Worm (Caenorhabditis elegans) whole organism, L1 larva: ENCODE measurements around the gene F32H5.3.
A peak's percentile ranks its signal among the peaks of the same experiment; 100 is the strongest.

Experiments
- C16A3.4 ChIP-seq: fragments of 150-350 bp; optimal IDR thresholded peaks from 2 replicates; lab custom pipeline; 2014; ENCODE audit warnings: missing biosample characterization, missing genetic modification characterization
- C34B4.2 ChIP-seq: sonication (generic microtip); optimal IDR thresholded peaks from 2 replicates; lab custom pipeline; 2017; ENCODE audit warnings: mild to moderate bottlenecking, missing genetic modification characterization, missing compliant biosample characterization
- F16B12.6 ChIP-seq: fragments of 150-350 bp; optimal IDR thresholded peaks from 2 replicates; lab custom pipeline; 2014; ENCODE audit warnings: missing biosample characterization, missing genetic modification characterization
- alr-1 ChIP-seq: fragments of 200-800 bp; sonication (Bioruptor generic); optimal IDR thresholded peaks from 2 replicates; lab custom pipeline; 2018; ENCODE audit warnings: borderline replicate concordance, mild to moderate bottlenecking, missing genetic modification characterization, missing compliant biosample characterization
- blmp-1 ChIP-seq: fragments of 150-350 bp; optimal IDR thresholded peaks from 2 replicates; lab custom pipeline; 2014; ENCODE audit warnings: missing biosample characterization, missing genetic modification characterization
- ceh-63 ChIP-seq: fragments of 200-800 bp; sonication (Bioruptor generic); optimal IDR thresholded peaks from 2 replicates; lab custom pipeline; 2018; ENCODE audit warnings: mild to moderate bottlenecking, missing genetic modification characterization, missing compliant biosample characterization
- dsc-1 ChIP-seq: sonication (generic microtip); optimal IDR thresholded peaks from 2 replicates; lab custom pipeline; 2016; ENCODE audit warnings: mild to moderate bottlenecking, missing genetic modification characterization, missing compliant biosample characterization
- efl-1 ChIP-seq, 4 experiments: fragments of 150-350 bp; optimal IDR thresholded peaks in 3 of 4; peaks in 1 of 4; 1 replicate in 1 of 4; 2 replicates in 3 of 4; lab custom pipeline; 2014; ENCODE audit warnings: missing biosample characterization in 2 of 4, missing genetic modification characterization in 2 of 4, missing genetic modification reagents in 2 of 4
- efl-3 ChIP-seq: fragments of 200-800 bp; sonication (Bioruptor generic); optimal IDR thresholded peaks from 2 replicates; lab custom pipeline; 2018; ENCODE audit warnings: mild to moderate bottlenecking, missing genetic modification characterization, missing compliant biosample characterization
- egl-13 ChIP-seq: sonication (generic microtip); optimal IDR thresholded peaks from 2 replicates; lab custom pipeline; 2016; ENCODE audit warnings: missing genotype, missing genetic modification reagents, missing genetic modification characterization, missing compliant biosample characterization
- egl-27 ChIP-seq, 2 experiments: fragments of 150-350 bp in 1 of 2; sonication (generic microtip); optimal IDR thresholded peaks; 3 replicates each; lab custom pipeline; 2017 to 2018; ENCODE audit warnings: missing biosample characterization in 2 of 2, missing genetic modification characterization in 2 of 2, missing genetic modification reagents in 2 of 2
- elt-3 ChIP-seq, 6 experiments: fragments of 150-350 bp in 1 of 6; sonication (generic microtip); optimal IDR thresholded peaks; 2 replicates each; lab custom pipeline; 2017 to 2018; ENCODE audit warnings: missing biosample characterization in 6 of 6, missing genetic modification characterization in 6 of 6, inconsistent platforms in 1 of 6
- fkh-4 ChIP-seq: sonication (generic microtip); optimal IDR thresholded peaks from 2 replicates; lab custom pipeline; 2016; ENCODE audit warnings: missing compliant biosample characterization, missing genetic modification characterization, borderline replicate concordance
- hlh-17 ChIP-seq: fragments of 200-800 bp; sonication (Bioruptor generic); optimal IDR thresholded peaks from 2 replicates; lab custom pipeline; 2018; ENCODE audit warnings: missing genetic modification characterization, mild to moderate bottlenecking, missing compliant biosample characterization, moderate library complexity, borderline replicate concordance
- hlh-4 ChIP-seq: sonication (generic microtip); optimal IDR thresholded peaks from 2 replicates; lab custom pipeline; 2016; ENCODE audit warnings: mild to moderate bottlenecking, missing genetic modification characterization, missing compliant biosample characterization
- jun-1 ChIP-seq: fragments of 150-350 bp; optimal IDR thresholded peaks from 2 replicates; lab custom pipeline; 2014; ENCODE audit warnings: missing biosample characterization, missing genetic modification reagents, missing genetic modification characterization
- lin-13 ChIP-seq: fragments of 150-350 bp; optimal IDR thresholded peaks from 2 replicates; lab custom pipeline; 2014; ENCODE audit warnings: missing biosample characterization, missing genetic modification reagents, missing genetic modification characterization
- lin-35 ChIP-seq, 2 experiments: fragments of 150-350 bp; optimal IDR thresholded peaks; 2 replicates each; lab custom pipeline; 2014; ENCODE audit warnings: missing biosample characterization in 2 of 2, missing genetic modification characterization in 2 of 2, missing genetic modification reagents in 2 of 2
- lin-39 ChIP-seq: fragments of 150-350 bp; optimal IDR thresholded peaks from 2 replicates; lab custom pipeline; 2014; ENCODE audit warnings: missing biosample characterization, missing genetic modification reagents, missing genetic modification characterization
- lir-3 ChIP-seq: sonication (generic microtip); optimal IDR thresholded peaks from 2 replicates; lab custom pipeline; 2016; ENCODE audit warnings: mild to moderate bottlenecking, missing genetic modification characterization, moderate library complexity, missing compliant biosample characterization; ENCODE audit not compliant: poor library complexity
- lsy-2 ChIP-seq, 2 experiments: fragments of 150-350 bp; optimal IDR thresholded peaks; 2 replicates each; lab custom pipeline; 2014; ENCODE audit warnings: missing biosample characterization in 2 of 2, missing genetic modification characterization in 2 of 2
- mdl-1 ChIP-seq, 2 experiments: fragments of 150-350 bp; optimal IDR thresholded peaks; 2 replicates each; lab custom pipeline; 2014 to 2017; ENCODE audit warnings: missing biosample characterization in 2 of 2, missing genetic modification characterization in 2 of 2, inconsistent platforms in 1 of 2
- mef-2 ChIP-seq: fragments of 150-350 bp; optimal IDR thresholded peaks from 2 replicates; lab custom pipeline; 2014; ENCODE audit warnings: missing biosample characterization, missing genetic modification characterization
- mep-1 ChIP-seq: fragments of 150-350 bp; optimal IDR thresholded peaks from 2 replicates; lab custom pipeline; 2014; ENCODE audit warnings: missing biosample characterization, missing genetic modification characterization
- nhr-11 ChIP-seq: fragments of 150-350 bp; optimal IDR thresholded peaks from 2 replicates; lab custom pipeline; 2014; ENCODE audit warnings: missing biosample characterization, missing genetic modification characterization
- nhr-19 ChIP-seq: fragments of 200-800 bp; sonication (Bioruptor generic); conservative IDR thresholded peaks from 2 replicates; pipeline ENCODE4 v1.3.6; 2022; ENCODE audit warnings: missing genetic modification characterization, missing compliant biosample characterization
- nhr-20 ChIP-seq: sonication (generic microtip); optimal IDR thresholded peaks from 2 replicates; lab custom pipeline; 2016; ENCODE audit warnings: mild to moderate bottlenecking, missing genetic modification characterization, missing compliant biosample characterization
- nhr-28 ChIP-seq: fragments of 150-350 bp; optimal IDR thresholded peaks from 2 replicates; lab custom pipeline; 2014; ENCODE audit warnings: missing biosample characterization, missing genetic modification characterization
- nhr-47 ChIP-seq: sonication (generic microtip); optimal IDR thresholded peaks from 2 replicates; lab custom pipeline; 2016; ENCODE audit warnings: mild to moderate bottlenecking, missing genetic modification characterization, moderate library complexity, missing compliant biosample characterization
- nhr-71 ChIP-seq: sonication (generic microtip); optimal IDR thresholded peaks from 2 replicates; lab custom pipeline; 2016; ENCODE audit warnings: mild to moderate bottlenecking, missing genetic modification characterization, moderate library complexity, missing compliant biosample characterization
- nhr-84 ChIP-seq: sonication (generic microtip); optimal IDR thresholded peaks from 2 replicates; lab custom pipeline; 2017; ENCODE audit warnings: missing biosample characterization, missing genetic modification characterization
- nhr-85 ChIP-seq: sonication (generic microtip); peaks from one replicate; lab custom pipeline; 2016; ENCODE audit warnings: missing genetic modification characterization, inconsistent platforms, missing compliant biosample characterization
- nhr-90 ChIP-seq: sonication (generic microtip); optimal IDR thresholded peaks from 2 replicates; lab custom pipeline; 2016; ENCODE audit warnings: mild to moderate bottlenecking, missing genetic modification characterization, missing compliant biosample characterization; ENCODE audit not compliant: poor library complexity
- pag-3 ChIP-seq: sonication (generic microtip); optimal IDR thresholded peaks from 2 replicates; lab custom pipeline; 2017; ENCODE audit warnings: missing genetic modification characterization, mild to moderate bottlenecking, missing compliant biosample characterization, antibody characterized with exemption, borderline replicate concordance; ENCODE audit not compliant: insufficient read depth
- rnt-1 ChIP-seq: sonication (generic microtip); optimal IDR thresholded peaks from 2 replicates; lab custom pipeline; 2016; ENCODE audit warnings: mild to moderate bottlenecking, missing genetic modification characterization, moderate library complexity, missing compliant biosample characterization
- snpc-4 ChIP-seq: fragments of 150-350 bp; optimal IDR thresholded peaks from 2 replicates; lab custom pipeline; 2014; ENCODE audit warnings: missing biosample characterization, missing genetic modification characterization
- snu-23 ChIP-seq: sonication (generic microtip); optimal IDR thresholded peaks from 2 replicates; lab custom pipeline; 2016; ENCODE audit warnings: missing genetic modification characterization, missing compliant biosample characterization
- sptf-1 ChIP-seq: fragments of 150-350 bp; optimal IDR thresholded peaks from 2 replicates; lab custom pipeline; 2014; ENCODE audit warnings: missing biosample characterization, missing genetic modification characterization
- sup-37 ChIP-seq: fragments of 200-800 bp; sonication (Bioruptor generic); optimal IDR thresholded peaks from 2 replicates; lab custom pipeline; 2018; ENCODE audit warnings: mild to moderate bottlenecking, missing genetic modification characterization, missing compliant biosample characterization
- swsn-7 ChIP-seq: sonication (generic microtip); optimal IDR thresholded peaks from 2 replicates; lab custom pipeline; 2016; ENCODE audit warnings: missing genetic modification characterization, missing compliant biosample characterization
- unc-130 ChIP-seq: fragments of 150-350 bp; optimal IDR thresholded peaks from 2 replicates; lab custom pipeline; 2017; ENCODE audit warnings: missing biosample characterization, missing genetic modification characterization, inconsistent platforms
- unc-30 ChIP-seq: sonication (generic microtip); optimal IDR thresholded peaks from 2 replicates; lab custom pipeline; 2017; ENCODE audit warnings: missing biosample characterization, missing genetic modification characterization
- unc-62 ChIP-seq: fragments of 150-350 bp; optimal IDR thresholded peaks from 2 replicates; lab custom pipeline; 2014; ENCODE audit warnings: missing biosample characterization, missing genetic modification reagents, missing genetic modification characterization
- unc-86 ChIP-seq: sonication (generic microtip); optimal IDR thresholded peaks from 2 replicates; lab custom pipeline; 2016; ENCODE audit warnings: missing genetic modification characterization, missing compliant biosample characterization
- unc-98 ChIP-seq: fragments of 200-800 bp; sonication (Bioruptor generic); IDR thresholded peaks from 2 replicates; pipeline ENCODE4 v1.3.6; 2022; ENCODE audit warnings: missing genetic modification characterization, missing compliant biosample characterization
- vab-15 ChIP-seq: sonication (generic microtip); optimal IDR thresholded peaks from 2 replicates; lab custom pipeline; 2017; ENCODE audit warnings: missing genotype, mild to moderate bottlenecking, missing genetic modification characterization, missing compliant biosample characterization
- zag-1 ChIP-seq: fragments of 150-350 bp; optimal IDR thresholded peaks from 2 replicates; lab custom pipeline; 2014; ENCODE audit warnings: missing biosample characterization, missing genetic modification characterization

Gene F32H5.3

DNA sequence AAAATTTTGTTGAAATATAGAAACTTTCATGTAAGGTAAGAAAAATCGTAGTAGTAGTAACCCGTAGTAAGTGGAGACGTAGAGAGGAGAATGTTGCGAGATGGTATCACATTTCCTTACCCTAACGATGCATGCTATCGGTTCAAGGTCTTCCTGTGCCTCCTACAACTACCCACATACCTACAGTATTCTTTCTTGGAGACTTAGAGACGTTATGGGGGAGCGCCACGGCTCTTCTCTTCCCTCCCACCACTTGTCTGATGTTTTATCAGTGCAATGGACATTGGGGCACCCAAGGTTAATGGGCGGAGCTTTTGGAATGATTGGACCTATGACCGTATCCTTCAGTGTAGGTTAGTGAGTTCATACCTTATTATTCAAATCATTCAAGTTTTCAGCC, 31.8 kb downstream of the F32H5.3 start:
- TF ChIP-seq snpc-4 (tag; lab: Kevin White, UChicago) (no peak), lin-39 (tag; lab: Kevin White, UChicago) (no peak), nhr-20 (peak; percentile 63), nhr-85 (tag; lab: Kevin White, UChicago) (peak; percentile 94), nhr-90 (tag; lab: Kevin White, UChicago) (peak; percentile 10), lsy-2 (tag; optimal IDR thresholded peaks at IDR 0.05; lab: Kevin White, UChicago) (peak; percentile 0 to 71), mef-2 (no peak), rnt-1 (tag; lab: Kevin White, UChicago) (peak; percentile 30), elt-3 (tag; optimal IDR thresholded peaks at IDR 0.05; lab: Kevin White, UChicago) (peak in 4 of 6 experiments; percentile 11 to 84 (median 43)), snu-23 (peak; percentile 20), efl-1 (optimal IDR thresholded peaks at IDR 0.05; lab: Kevin White, UChicago) (no peak), efl-1 (GFP tag; optimal IDR thresholded peaks at IDR 0.05 in 1 of 2; lab: Kevin White, UChicago) (no peak), egl-27 (tag; optimal IDR thresholded peaks at IDR 0.05; lab: Kevin White, UChicago) (peak in 1 of 2 experiments; percentile 16)
- TF ChIP-seq, all 84 proteins: peak for 8

DNA sequence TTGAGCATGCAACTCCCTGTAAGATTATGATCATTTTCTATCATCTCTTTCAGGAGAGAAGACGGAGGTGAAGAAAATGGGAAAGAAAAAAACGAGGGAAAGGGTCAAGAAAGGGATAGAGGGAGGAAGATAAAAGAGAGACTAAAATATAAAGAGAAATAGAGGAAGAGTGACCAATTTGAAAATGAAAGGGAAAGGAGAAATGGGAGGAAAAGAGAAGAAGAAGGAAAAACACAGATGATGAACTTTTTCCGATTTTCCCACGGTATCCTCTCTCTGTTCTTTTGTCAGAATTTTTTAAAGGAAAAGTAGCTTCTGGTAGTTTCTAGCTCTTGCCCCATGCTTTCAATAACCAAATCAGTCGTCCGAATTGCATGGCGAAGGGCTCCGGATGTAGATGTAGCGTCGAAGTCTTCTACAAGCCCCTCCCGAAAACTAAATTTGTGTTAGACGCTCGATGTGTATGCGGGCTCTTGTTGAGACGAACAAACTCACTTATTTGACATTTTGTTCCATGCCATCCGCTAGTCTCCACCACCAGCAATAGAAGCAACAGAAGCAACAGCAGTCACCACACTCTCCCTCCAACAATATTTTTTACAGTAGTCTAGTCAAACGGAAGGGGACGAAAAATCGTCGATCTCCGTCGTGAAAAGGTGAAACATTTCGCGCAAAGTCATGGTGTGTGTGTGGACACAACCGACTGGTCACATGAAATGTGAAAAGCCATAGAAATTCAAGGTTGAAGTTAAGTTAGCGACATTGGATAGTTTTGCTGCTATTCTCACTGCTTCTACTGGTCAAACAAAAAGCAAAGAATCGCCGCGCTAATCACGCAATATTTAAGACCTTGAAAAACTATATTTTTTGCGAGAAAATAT, 32.5 kb downstream of the F32H5.3 start, which contains the start of gene somi-1:
TSS of gene somi-1 (minus strand) at position 18 of the 881 bp plus-strand sequence.
- 0 out of 2 replicates have a peak, but pooled peaks have one; percentile 2 for TF ChIP-seq nhr-19
- peak; percentile 1 for TF ChIP-seq rnt-1 (tag; lab: Kevin White, UChicago)
- peak in 1 of 2 experiments; percentile 1 for TF ChIP-seq lin-35 (GFP tag; optimal IDR thresholded peaks at IDR 0.05; lab: Kevin White, UChicago)
- TF ChIP-seq sup-37, result no peak
- TF ChIP-seq fkh-4 (tag; lab: Kevin White, UChicago), result no peak
- no peak for TF ChIP-seq mdl-1 (tag; optimal IDR thresholded peaks at IDR 0.05; lab: Kevin White, UChicago)
- TF ChIP-seq alr-1 (tag; lab: Kevin White, UChicago), result no peak
- no peak for TF ChIP-seq nhr-11 (tag; lab: Kevin White, UChicago)
- TF ChIP-seq dsc-1, result no peak
- no peak for TF ChIP-seq efl-1 (optimal IDR thresholded peaks at IDR 0.05; lab: Kevin White, UChicago)
- TF ChIP-seq efl-1 (GFP tag; optimal IDR thresholded peaks at IDR 0.05 in 1 of 2; lab: Kevin White, UChicago), result peak in 1 of 2 experiments; percentile 71
- TF ChIP-seq pag-3, result no peak
- no peak for TF ChIP-seq unc-98 (GFP tag; lab: Robert Waterston, UW)
- TF ChIP-seq hlh-4 (tag; lab: Kevin White, UChicago), result no peak
- peak; percentile 94 for TF ChIP-seq blmp-1 (tag; lab: Kevin White, UChicago)
- TF ChIP-seq nhr-20, result peak; percentile 45
- TF ChIP-seq zag-1, result no peak
- TF ChIP-seq nhr-71 (tag; lab: Kevin White, UChicago), result peak; percentile 38
- TF ChIP-seq ceh-63, result no peak
- TF ChIP-seq efl-3 (GFP tag; lab: Kevin White, UChicago), result no peak
- TF ChIP-seq sptf-1, result no peak
- TF ChIP-seq mep-1 (tag; lab: Kevin White, UChicago), result peak; percentile 40
- no peak for TF ChIP-seq lin-13
- TF ChIP-seq vab-15, result no peak
- no peak for TF ChIP-seq F16B12.6
- no peak for TF ChIP-seq C34B4.2 (tag; lab: Kevin White, UChicago)
- TF ChIP-seq snpc-4 (tag; lab: Kevin White, UChicago), result no peak
- TF ChIP-seq unc-62 (GFP tag; lab: Kevin White, UChicago), result no peak
- TF ChIP-seq lir-3 (tag; lab: Kevin White, UChicago), result no peak
- no peak for TF ChIP-seq egl-13 (tag; lab: Kevin White, UChicago)
- no peak for TF ChIP-seq nhr-84 (tag; lab: Kevin White, UChicago)
- TF ChIP-seq nhr-85 (tag; lab: Kevin White, UChicago), result peak; percentile 84
- no peak for TF ChIP-seq unc-86 (tag; lab: Kevin White, UChicago)
- no peak for TF ChIP-seq nhr-28 (tag; lab: Kevin White, UChicago)
- no peak for TF ChIP-seq jun-1 (tag; lab: Kevin White, UChicago)
- TF ChIP-seq mef-2, result no peak
- no peak for TF ChIP-seq swsn-7 (tag; lab: Kevin White, UChicago)
- TF ChIP-seq C16A3.4, result no peak
- TF ChIP-seq unc-130 (tag; lab: Kevin White, UChicago), result no peak
- no peak for TF ChIP-seq unc-30
- no peak for TF ChIP-seq nhr-47 (tag; lab: Kevin White, UChicago)
- TF ChIP-seq hlh-17, result no peak
